Worm (Caenorhabditis elegans) whole organism, L4 larva: ENCODE data around the gene srh-45.

Source experiments
- D1046.2 ChIP-seq: fragments of 200-800 bp; sonication (Bioruptor generic); IDR thresholded peaks from 2 replicates; pipeline ENCODE4 v1.3.6; 2022; ENCODE audit warnings: missing genetic modification characterization, missing compliant biosample characterization
- R02D3.7 ChIP-seq: fragments of 150-350 bp; sonication (generic microtip); optimal IDR thresholded peaks from 3 replicates; lab custom pipeline; 2014; ENCODE audit warnings: missing biosample characterization, missing genetic modification characterization
- T20F7.1 ChIP-seq: fragments of 200-800 bp; sonication (Bioruptor generic); optimal IDR thresholded peaks from 2 replicates; lab custom pipeline; 2018; ENCODE audit warnings: mild to moderate bottlenecking, missing genetic modification characterization, missing compliant biosample characterization
- T26A8.4 ChIP-seq: fragments of 200-800 bp; sonication (Bioruptor generic); IDR thresholded peaks from 2 replicates; pipeline ENCODE4 v1.3.6; 2022; ENCODE audit warnings: missing genetic modification characterization, missing compliant biosample characterization
- Y105C5A.15 ChIP-seq: fragments of 200-800 bp; sonication (Bioruptor generic); IDR thresholded peaks from 2 replicates; pipeline ENCODE4 v1.3.6; 2022; ENCODE audit warnings: missing genetic modification characterization, missing compliant biosample characterization
- ZK337.2 ChIP-seq: fragments of 200-800 bp; sonication (Bioruptor generic); IDR thresholded peaks from 2 replicates; pipeline ENCODE4 v1.3.6; 2022; ENCODE audit warnings: missing genetic modification reagents, missing genetic modification characterization, missing compliant biosample characterization
- ZK546.5 ChIP-seq, 2 experiments: sonication (generic microtip); optimal IDR thresholded peaks; 2 replicates each; lab custom pipeline; 2017; ENCODE audit warnings: missing biosample characterization in 2 of 2, missing genetic modification characterization in 2 of 2
- aly-2 ChIP-seq: sonication (generic microtip); optimal IDR thresholded peaks from 2 replicates; lab custom pipeline; 2018; ENCODE audit warnings: missing biosample characterization, missing genetic modification characterization
- attf-4 ChIP-seq: sonication (generic microtip); optimal IDR thresholded peaks from 3 replicates; lab custom pipeline; 2017; ENCODE audit warnings: missing biosample characterization, missing genetic modification characterization
- ceh-20 ChIP-seq: fragments of 200-800 bp; sonication (Bioruptor generic); IDR thresholded peaks from 2 replicates; pipeline ENCODE4 v1.3.6; 2022; ENCODE audit warnings: missing genetic modification reagents, missing genetic modification characterization, missing compliant biosample characterization
- ceh-32 ChIP-seq: sonication (generic microtip); optimal IDR thresholded peaks from 2 replicates; lab custom pipeline; 2016; ENCODE audit warnings: mild to moderate bottlenecking, missing genetic modification characterization, missing compliant biosample characterization; ENCODE audit not compliant: poor library complexity
- ceh-44 ChIP-seq: fragments of 200-800 bp; sonication (Bioruptor generic); IDR thresholded peaks from 2 replicates; pipeline ENCODE4 v1.3.6; 2022; ENCODE audit warnings: missing genetic modification reagents, missing genetic modification characterization, missing compliant biosample characterization
- ceh-82 ChIP-seq: sonication (generic microtip); optimal IDR thresholded peaks from 2 replicates; lab custom pipeline; 2017; ENCODE audit warnings: missing biosample characterization, missing genetic modification characterization
- cey-2 ChIP-seq: sonication (generic microtip); optimal IDR thresholded peaks from 3 replicates; lab custom pipeline; 2017; ENCODE audit warnings: missing genetic modification characterization, mild to moderate bottlenecking, missing compliant biosample characterization, antibody characterized with exemption, borderline replicate concordance; ENCODE audit not compliant: insufficient read depth
- ctbp-1 ChIP-seq: fragments of 200-800 bp; sonication (Bioruptor generic); IDR thresholded peaks from 2 replicates; pipeline ENCODE4 v1.3.6; 2022; ENCODE audit warnings: missing genetic modification reagents, missing genetic modification characterization, missing compliant biosample characterization
- daf-8 ChIP-seq: fragments of 200-800 bp; sonication (Bioruptor generic); IDR thresholded peaks from 2 replicates; pipeline ENCODE4 v1.3.6; 2022; ENCODE audit warnings: missing genetic modification characterization, missing compliant biosample characterization
- dmd-6 ChIP-seq: fragments of 200-800 bp; sonication (Bioruptor generic); IDR thresholded peaks from 2 replicates; pipeline ENCODE4 v1.3.6; 2022; ENCODE audit warnings: missing genetic modification reagents, missing genetic modification characterization, missing compliant biosample characterization
- dmd-9 ChIP-seq: fragments of 200-800 bp; sonication (Bioruptor generic); IDR thresholded peaks from 2 replicates; pipeline ENCODE4 v1.3.6; 2022; ENCODE audit warnings: missing genetic modification reagents, missing genetic modification characterization, missing compliant biosample characterization
- dpl-1 ChIP-seq: fragments of 150-350 bp; optimal IDR thresholded peaks from 2 replicates; lab custom pipeline; 2014; ENCODE audit warnings: missing biosample characterization, missing genetic modification reagents, missing genetic modification characterization
- duxl-1 ChIP-seq: sonication (generic microtip); optimal IDR thresholded peaks from 2 replicates; lab custom pipeline; 2016; ENCODE audit warnings: mild to moderate bottlenecking, missing genetic modification characterization, moderate library complexity, missing compliant biosample characterization; ENCODE audit not compliant: poor library complexity
- dve-1 ChIP-seq: sonication (generic microtip); optimal IDR thresholded peaks from 2 replicates; lab custom pipeline; 2017; ENCODE audit warnings: antibody characterized with exemption, mild to moderate bottlenecking, missing genetic modification characterization, missing compliant biosample characterization; ENCODE audit not compliant: insufficient read depth
- egl-43 ChIP-seq: fragments of 200-800 bp; sonication (Bioruptor generic); IDR thresholded peaks from 2 replicates; pipeline ENCODE4 v1.3.6; 2022; ENCODE audit warnings: missing genetic modification reagents, missing genetic modification characterization, missing compliant biosample characterization
- hif-1 ChIP-seq, 2 experiments: sonication (generic microtip); optimal IDR thresholded peaks; 2 replicates each; lab custom pipeline; 2016 to 2017; ENCODE audit warnings: missing compliant biosample characterization in 2 of 2, missing genetic modification characterization in 2 of 2, missing genetic modification reagents in 2 of 2, missing genotype in 2 of 2, mild to moderate bottlenecking in 1 of 2
- hlh-11 ChIP-seq: fragments of 200-800 bp; sonication (Bioruptor generic); optimal IDR thresholded peaks from 2 replicates; lab custom pipeline; 2018; ENCODE audit warnings: mild to moderate bottlenecking, missing genetic modification characterization, missing compliant biosample characterization
- hlh-30 ChIP-seq: sonication (generic microtip); optimal IDR thresholded peaks from 2 replicates; lab custom pipeline; 2017; ENCODE audit warnings: antibody characterized with exemption, mild to moderate bottlenecking, missing genetic modification characterization, missing compliant biosample characterization; ENCODE audit not compliant: insufficient read depth
- hmg-1.1 ChIP-seq: fragments of 200-800 bp; sonication (Bioruptor generic); IDR thresholded peaks from 2 replicates; pipeline ENCODE4 v1.3.6; 2022; ENCODE audit warnings: missing genetic modification reagents, missing genetic modification characterization, missing compliant biosample characterization
- lin-1 ChIP-seq: fragments of 200-800 bp; sonication (Bioruptor generic); IDR thresholded peaks from 2 replicates; pipeline ENCODE4 v1.3.6; 2022; ENCODE audit warnings: missing genetic modification reagents, missing genetic modification characterization, missing compliant biosample characterization
- lin-13 ChIP-seq: fragments of 150-350 bp; optimal IDR thresholded peaks from 2 replicates; lab custom pipeline; 2014; ENCODE audit warnings: missing biosample characterization, missing genetic modification reagents, missing genetic modification characterization
- lin-38 ChIP-seq: fragments of 200-800 bp; sonication (Bioruptor generic); IDR thresholded peaks from 2 replicates; pipeline ENCODE4 v1.3.6; 2022; ENCODE audit warnings: missing genetic modification reagents, missing genetic modification characterization, missing compliant biosample characterization
- lsy-2 ChIP-seq, 2 experiments: fragments of 150-350 bp in 1 of 2; sonication (generic microtip) in 1 of 2; optimal IDR thresholded peaks; 2 replicates each; lab custom pipeline; 2014 to 2017; ENCODE audit warnings: missing biosample characterization in 2 of 2, missing genetic modification characterization in 2 of 2
- mdl-1 ChIP-seq, 2 experiments: fragments of 150-350 bp in 1 of 2; sonication (generic microtip) in 1 of 2; optimal IDR thresholded peaks; 2 replicates each; lab custom pipeline; 2014 to 2017; ENCODE audit warnings: missing biosample characterization in 2 of 2, missing genetic modification characterization in 2 of 2
- mes-2 ChIP-seq: sonication (generic microtip); optimal IDR thresholded peaks from 2 replicates; lab custom pipeline; 2016; ENCODE audit warnings: missing genotype, mild to moderate bottlenecking, missing genetic modification characterization, missing compliant biosample characterization; ENCODE audit not compliant: poor library complexity, severe bottlenecking
- mxl-3 ChIP-seq: fragments of 200-800 bp; sonication (Bioruptor generic); optimal IDR thresholded peaks from 2 replicates; lab custom pipeline; 2018; ENCODE audit warnings: mild to moderate bottlenecking, missing genetic modification characterization, missing compliant biosample characterization
- nhr-28 ChIP-seq: fragments of 150-350 bp; optimal IDR thresholded peaks from 2 replicates; lab custom pipeline; 2014; ENCODE audit warnings: missing biosample characterization, missing genetic modification characterization
- nhr-41 ChIP-seq: fragments of 200-800 bp; sonication (Bioruptor generic); IDR thresholded peaks from 2 replicates; pipeline ENCODE4 v1.3.6; 2022; ENCODE audit warnings: missing genetic modification reagents, missing genetic modification characterization, missing compliant biosample characterization
- pha-4 ChIP-seq, 2 experiments: fragments of 150-350 bp in 1 of 2; fragments of 200-800 bp in 1 of 2; sonication (Bioruptor generic) in 1 of 2; IDR thresholded peaks in 1 of 2; optimal IDR thresholded peaks in 1 of 2; 2 replicates each; pipeline versions ENCODE4 v1.3.6 to Lab custom; 2014 to 2022; ENCODE audit warnings: missing genetic modification characterization in 2 of 2, missing genetic modification reagents in 2 of 2, missing biosample characterization in 1 of 2, missing compliant biosample characterization in 1 of 2
- rbr-2 ChIP-seq: sonication (generic microtip); optimal IDR thresholded peaks from 2 replicates; lab custom pipeline; 2016; ENCODE audit warnings: missing genotype, missing genetic modification characterization, missing compliant biosample characterization
- snpc-1.2 ChIP-seq: fragments of 200-800 bp; sonication (Bioruptor generic); IDR thresholded peaks from 2 replicates; pipeline ENCODE4 v1.3.6; 2022; ENCODE audit warnings: missing genetic modification reagents, missing genetic modification characterization, missing compliant biosample characterization
- tra-1 ChIP-seq: fragments of 200-800 bp; sonication (Bioruptor generic); IDR thresholded peaks from 2 replicates; pipeline ENCODE4 v1.3.6; 2022; ENCODE audit warnings: missing genetic modification reagents, missing genetic modification characterization, missing compliant biosample characterization
- unc-130 ChIP-seq: sonication (generic microtip); optimal IDR thresholded peaks from 2 replicates; lab custom pipeline; 2016; ENCODE audit warnings: missing genetic modification reagents, missing genetic modification characterization, missing compliant biosample characterization
- unc-62 ChIP-seq, 3 experiments: fragments of 150-350 bp in 1 of 3; sonication (generic microtip); optimal IDR thresholded peaks in 2 of 3; peaks in 1 of 3; 1 replicate in 1 of 3; 2 replicates in 2 of 3; lab custom pipeline; 2014 to 2017; ENCODE audit warnings: missing biosample characterization in 3 of 3, missing genetic modification characterization in 3 of 3, missing genetic modification reagents in 3 of 3, missing genotype in 1 of 3
- zag-1 ChIP-seq: fragments of 150-350 bp; optimal IDR thresholded peaks from 2 replicates; lab custom pipeline; 2014; ENCODE audit warnings: missing biosample characterization, missing genetic modification characterization

The srh-45 gene

ce11 chrV:11329100-11329499 is 24.3 kb upstream of the srh-45 start, which contains the start of gene F47G9.6:
F47G9.6 (plus strand) TSS chrV:11329400.
- TF ChIP-seq Y105C5A.15 (no peak), aly-2 (no peak)
- TF ChIP-seq, all 104 proteins: peak for 0

- peak; percentile 65; the same call in 1 of the 2 replicates for TF ChIP-seq ceh-44
- peak; percentile 88 for TF ChIP-seq lin-38 (GFP tag; lab: Robert Waterston, UW)
- 0 out of 2 replicates have a peak, but pooled peaks have one; percentile 42 for TF ChIP-seq D1046.2
These were observed 23.8 kb upstream of the srh-45 start for ce11 chrV:11328613-11329012.

DNA sequence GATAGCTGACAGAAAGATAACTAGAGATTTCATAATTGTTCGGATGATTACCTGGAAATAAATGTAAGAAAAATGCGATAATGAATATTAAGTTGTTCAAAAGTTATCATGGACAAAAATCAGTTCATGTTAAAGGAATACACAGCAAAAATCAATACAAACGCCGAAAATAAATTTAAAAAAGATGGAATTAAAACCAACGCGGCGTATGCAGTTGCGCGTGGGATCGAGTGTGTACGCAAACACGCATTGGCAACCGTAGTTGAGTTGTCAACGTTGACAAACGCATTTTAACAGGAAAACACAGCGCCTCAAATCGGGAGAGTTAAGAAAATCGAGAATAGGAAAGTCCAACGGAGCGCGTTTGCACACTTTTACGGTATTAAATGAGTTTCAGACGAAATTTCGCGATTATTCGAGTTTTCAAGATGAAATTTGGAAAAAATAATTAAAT is 22.2 kb upstream of the srh-45 start, which contains the start of gene tmed-10:
Gene tmed-10 (minus strand): TSS at position 51 of the 454 bp plus-strand sequence.
- TF ChIP-seq T20F7.1 (GFP tag; lab: Kevin White, UChicago) (peak; percentile 50), hif-1 (tag; optimal IDR thresholded peaks at IDR 0.05; lab: Kevin White, UChicago) (peak in 1 of 2 experiments; percentile 12), nhr-41 (GFP tag; lab: Robert Waterston, UW) (no peak), rbr-2 (tag; lab: Kevin White, UChicago) (peak; percentile 50), zag-1 (no peak), dmd-6 (GFP tag; lab: Robert Waterston, UW) (peak; percentile 72), snpc-1.2 (GFP tag; lab: Robert Waterston, UW) (peak; percentile 62), cey-2 (tag; lab: Kevin White, UChicago) (no peak), dmd-9 (GFP tag; lab: Robert Waterston, UW) (0 out of 2 replicates have a peak, but pooled peaks have one; percentile 10), unc-62 (GFP tag; optimal IDR thresholded peaks at IDR 0.05 in 1 of 2; lab: Kevin White, UChicago) (peak in 1 of 2 experiments; percentile 56), unc-62 (tag; optimal IDR thresholded peaks at IDR 0.05; lab: Kevin White, UChicago) (no peak), nhr-28 (tag; lab: Kevin White, UChicago) (peak; percentile 43), hlh-11 (tag; lab: Kevin White, UChicago) (peak; percentile 64), ZK337.2 (no peak), ceh-32 (tag; lab: Kevin White, UChicago) (no peak), mdl-1 (tag; optimal IDR thresholded peaks at IDR 0.05; lab: Kevin White, UChicago) (peak in 1 of 2 experiments; percentile 3), mes-2 (tag; lab: Kevin White, UChicago) (peak; percentile 84), pha-4 (GFP tag; IDR thresholded peaks at IDR 0.05; lab: Robert Waterston, UW) (0 out of 2 replicates have a peak, but pooled peaks have one; percentile 51), pha-4 (tag; optimal IDR thresholded peaks at IDR 0.05; lab: Kevin White, UChicago) (peak; percentile 18), lin-38 (GFP tag; lab: Robert Waterston, UW) (peak; percentile 95), tra-1 (GFP tag; lab: Robert Waterston, UW) (0 out of 2 replicates have a peak, but pooled peaks have one; percentile 18), ceh-82 (tag; lab: Kevin White, UChicago) (no peak), lin-1 (no peak), T26A8.4 (GFP tag; lab: Robert Waterston, UW) (peak; percentile 65; the same call in 1 of the 2 replicates), lsy-2 (tag; optimal IDR thresholded peaks at IDR 0.05; lab: Kevin White, UChicago) (peak in 1 of 2 experiments; percentile 93), ceh-20 (GFP tag; lab: Robert Waterston, UW) (peak; percentile 75), hmg-1.1 (GFP tag; lab: Robert Waterston, UW) (peak; percentile 76), ctbp-1 (0 out of 2 replicates have a peak, but pooled peaks have one; percentile 24), unc-130 (peak; percentile 43), hlh-30 (peak; percentile 44), dpl-1 (peak; percentile 54), dve-1 (tag; lab: Kevin White, UChicago) (peak; percentile 56), attf-4 (tag; lab: Kevin White, UChicago) (no peak), ZK546.5 (tag; optimal IDR thresholded peaks at IDR 0.05; lab: Kevin White, UChicago) (no peak), lin-13 (GFP tag; lab: Kevin White, UChicago) (peak; percentile 10), mxl-3 (GFP tag; lab: Kevin White, UChicago) (peak; percentile 77), ceh-44 (peak; percentile 53; the same call in 1 of the 2 replicates), egl-43 (GFP tag; lab: Robert Waterston, UW) (peak; percentile 66; the same call in 1 of the 2 replicates), daf-8 (GFP tag; lab: Robert Waterston, UW) (no peak), R02D3.7 (no peak), duxl-1 (tag; lab: Kevin White, UChicago) (no peak)
- TF ChIP-seq, all 104 proteins: peak for 27
